Fruit fly (Drosophila melanogaster): ENCODE measurements around the gene CG5391.
"Not testable (repeated sequence)": the region's sequence is repeated elsewhere in the genome, so short reads cannot be mapped to it uniquely, and the experiment has no call there.

CG5391 gene

dm6 chr3R:22299309-22299708, 34.6 kb downstream of the CG5391 start:
- TF ChIP-seq ham (GFP tag; IDR thresholded peaks at IDR 0.05) (peak; percentile 30; the same call in 1 of the 2 replicates), GATAe (GFP tag; conservative IDR thresholded peaks at IDR 0.05) (peak; percentile 68)

- TF ChIP-seq phol (tag; optimal IDR thresholded peaks at IDR 0.05); CG4707 (GFP tag; optimal IDR thresholded peaks at IDR 0.05); CG31441 (GFP tag; IDR thresholded peaks at IDR 0.05): not testable (repeated sequence)
These were observed 35.4 kb downstream of the CG5391 start, which contains the start of gene CG7084 for dm6 chr3R:22298505-22298904. TSS of gene CG7084 (plus strand) at chr3R:22298805.

DNA sequence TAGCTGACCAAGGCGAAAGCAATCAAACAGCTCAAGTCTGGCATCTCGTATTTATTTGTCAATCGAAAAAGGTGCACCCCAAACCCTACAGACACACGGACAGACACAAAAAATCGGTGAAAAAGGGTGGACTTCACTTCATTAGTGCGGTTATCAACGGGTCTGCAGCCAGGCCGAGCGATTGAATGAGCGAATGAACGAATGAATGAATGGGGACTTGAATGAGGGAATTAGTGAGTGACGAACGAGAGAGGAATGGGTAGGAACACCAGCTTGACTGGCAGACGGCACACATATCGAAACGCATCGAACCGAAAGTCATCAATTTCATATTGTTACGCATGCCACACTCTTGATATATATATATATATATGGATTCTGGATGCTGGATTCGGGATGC, 45.6 kb downstream of the CG5391 start:
- peak; percentile 96 for TF ChIP-seq CG8281 (tag; optimal IDR thresholded peaks at IDR 0.05)
- no peak for TF ChIP-seq gce (GFP tag; IDR thresholded peaks at IDR 0.05)

- TF ChIP-seq Hmr (GFP tag; optimal IDR thresholded peaks at IDR 0.05) = peak; percentile 2
- peak in 1 of 2 experiments; percentile 16 for TF ChIP-seq bsh (GFP tag; optimal IDR thresholded peaks at IDR 0.05)
- 0 out of 2 replicates have a peak, but pooled peaks have one; percentile 8 for TF ChIP-seq Ptx1 (GFP tag; IDR thresholded peaks at IDR 0.05)
- TF ChIP-seq gem (tag; optimal IDR thresholded peaks at IDR 0.05) = peak; percentile 37
- peak; percentile 33 for TF ChIP-seq dmrt99B (tag; optimal IDR thresholded peaks at IDR 0.05)
- TF ChIP-seq ATbp (GFP tag; optimal IDR thresholded peaks at IDR 0.05) = peak; percentile 2
- TF ChIP-seq CG1529 (GFP tag; optimal IDR thresholded peaks at IDR 0.05) = no peak
- peak; percentile 29 for TF ChIP-seq CG2678 (tag; optimal IDR thresholded peaks at IDR 0.05)
- TF ChIP-seq CG12155 (GFP tag; optimal IDR thresholded peaks at IDR 0.05) = no peak
- peak; percentile 35 for TF ChIP-seq CG11504 (tag; optimal IDR thresholded peaks at IDR 0.05)
- TF ChIP-seq fd102C (GFP tag; optimal IDR thresholded peaks at IDR 0.05) = no peak
- no peak for TF ChIP-seq chinmo (GFP tag; IDR thresholded peaks at IDR 0.05; ENCODE audit: partially characterized antibody)
- TF ChIP-seq row (GFP tag; IDR thresholded peaks at IDR 0.05) = peak; percentile 43; the same call in 1 of the 3 replicates
- no peak for TF ChIP-seq vfl (GFP tag; optimal IDR thresholded peaks at IDR 0.05)
- no peak for TF ChIP-seq tgo (GFP tag; IDR thresholded peaks at IDR 0.05)
- no peak for TF ChIP-seq CG10321 (GFP tag; IDR thresholded peaks at IDR 0.05)
- peak in 1 of 2 experiments; percentile 17 for TF ChIP-seq Hr51 (GFP tag; optimal IDR thresholded peaks at IDR 0.05)
- TF ChIP-seq CG31441 (GFP tag; IDR thresholded peaks at IDR 0.05) = peak; percentile 30; the same call in 1 of the 2 replicates
- peak; percentile 50 for TF ChIP-seq CG18599 (GFP tag; optimal IDR thresholded peaks at IDR 0.05)
- TF ChIP-seq Ssrp (tag; optimal IDR thresholded peaks at IDR 0.05) = no peak
- peak; percentile 1 for TF ChIP-seq grau (tag; optimal IDR thresholded peaks at IDR 0.05)
- TF ChIP-seq sens (GFP tag) = peak; percentile 80
- TF ChIP-seq Dek (tag; optimal IDR thresholded peaks at IDR 0.05) = no peak
- peak; percentile 39 for TF ChIP-seq zf30C (GFP tag; optimal IDR thresholded peaks at IDR 0.05)
- peak; percentile 19 for TF ChIP-seq Fer1 (GFP tag; optimal IDR thresholded peaks at IDR 0.05)
- TF ChIP-seq CG12391 (tag; optimal IDR thresholded peaks at IDR 0.05) = peak; percentile 5
These were observed 46.5 kb downstream of the CG5391 start for dm6 chr3R:22287470-22287869.

All from whole organism, embryonic.